Worm (Caenorhabditis elegans) whole organism, young adult: Measurements from ENCODE around the gene srbc-55.
"Not testable (repeated sequence)": the region's sequence is repeated elsewhere in the genome, so short reads cannot be mapped to it uniquely, and the experiment has no call there.

ENCODE experiments used
- B0019.2 ChIP-seq: fragments of 200-800 bp; sonication (Bioruptor generic); conservative IDR thresholded peaks from 2 replicates; pipeline ENCODE4 v1.3.6; 2022; ENCODE audit warnings: missing genetic modification reagents, missing genetic modification characterization, missing compliant biosample characterization
- B0336.3 ChIP-seq: fragments of 200-800 bp; sonication (Bioruptor generic); IDR thresholded peaks from 2 replicates; pipeline ENCODE4 v1.3.6; 2022; ENCODE audit warnings: missing genetic modification characterization, missing compliant biosample characterization
- C06A6.2 ChIP-seq: fragments of 200-800 bp; sonication (Bioruptor generic); conservative IDR thresholded peaks from 2 replicates; pipeline ENCODE4 v1.3.6; 2022; ENCODE audit warnings: missing genetic modification characterization, missing compliant biosample characterization
- F23B12.7 ChIP-seq: sonication (generic microtip); optimal IDR thresholded peaks from 2 replicates; lab custom pipeline; 2017; ENCODE audit warnings: missing genetic modification characterization, mild to moderate bottlenecking, missing compliant biosample characterization, antibody characterized with exemption, moderate library complexity; ENCODE audit not compliant: insufficient read depth
- F52B5.7 ChIP-seq: sonication (generic microtip); optimal IDR thresholded peaks from 2 replicates; lab custom pipeline; 2016; ENCODE audit warnings: mild to moderate bottlenecking, missing genetic modification characterization, missing compliant biosample characterization
- Y56A3A.18 ChIP-seq: fragments of 200-800 bp; sonication (Bioruptor generic); IDR thresholded peaks from 2 replicates; pipeline ENCODE4 v1.3.6; 2022; ENCODE audit warnings: missing genetic modification reagents, missing genetic modification characterization, missing compliant biosample characterization
- ZK185.1 ChIP-seq: sonication (generic microtip); optimal IDR thresholded peaks from 2 replicates; lab custom pipeline; 2016; ENCODE audit warnings: mild to moderate bottlenecking, missing genetic modification characterization, missing compliant biosample characterization; ENCODE audit not compliant: poor library complexity, severe bottlenecking
- aptf-2 ChIP-seq: fragments of 200-800 bp; sonication (Bioruptor generic); conservative IDR thresholded peaks from 2 replicates; pipeline ENCODE4 v1.3.6; 2022; ENCODE audit warnings: missing genetic modification reagents, missing genetic modification characterization, missing compliant biosample characterization
- aptf-3 ChIP-seq: fragments of 200-800 bp; sonication (Bioruptor generic); IDR thresholded peaks from 2 replicates; pipeline ENCODE4 v1.3.6; 2022; ENCODE audit warnings: missing genetic modification characterization, missing compliant biosample characterization
- attf-6 ChIP-seq: fragments of 200-800 bp; sonication (Bioruptor generic); IDR thresholded peaks from 2 replicates; pipeline ENCODE4 v1.3.6; 2022; ENCODE audit warnings: missing genetic modification reagents, missing genetic modification characterization, missing compliant biosample characterization
- bed-2 ChIP-seq: fragments of 200-800 bp; sonication (Bioruptor generic); IDR thresholded peaks from 2 replicates; pipeline ENCODE4 v1.3.6; 2022; ENCODE audit warnings: missing genetic modification reagents, missing genetic modification characterization, missing compliant biosample characterization
- cebp-2 ChIP-seq: fragments of 200-800 bp; sonication (Bioruptor generic); IDR thresholded peaks from 2 replicates; pipeline ENCODE4 v1.3.6; 2022; ENCODE audit warnings: missing genetic modification characterization, missing compliant biosample characterization
- ceh-27 ChIP-seq: fragments of 200-800 bp; sonication (Bioruptor generic); optimal IDR thresholded peaks from 2 replicates; lab custom pipeline; 2018; ENCODE audit warnings: mild to moderate bottlenecking, missing genetic modification characterization, moderate library complexity, missing compliant biosample characterization
- ceh-91 ChIP-seq: fragments of 200-800 bp; sonication (Bioruptor generic); IDR thresholded peaks from 2 replicates; pipeline ENCODE4 v1.3.6; 2022; ENCODE audit warnings: missing genetic modification reagents, missing genetic modification characterization, missing compliant biosample characterization
- die-1 ChIP-seq: sonication (generic microtip); optimal IDR thresholded peaks from 2 replicates; lab custom pipeline; 2016; ENCODE audit warnings: missing genotype, mild to moderate bottlenecking, missing genetic modification characterization, missing compliant biosample characterization
- dox-1 ChIP-seq: fragments of 200-800 bp; sonication (Bioruptor generic); IDR thresholded peaks from 2 replicates; pipeline ENCODE4 v1.3.6; 2022; ENCODE audit warnings: missing genetic modification reagents, missing genetic modification characterization, missing compliant biosample characterization
- dpff-1 ChIP-seq: sonication (generic microtip); optimal IDR thresholded peaks from 2 replicates; lab custom pipeline; 2017; ENCODE audit warnings: mild to moderate bottlenecking, missing genetic modification characterization, missing compliant biosample characterization
- ekl-4 ChIP-seq: fragments of 200-800 bp; sonication (Bioruptor generic); IDR thresholded peaks from 2 replicates; pipeline ENCODE4 v1.3.6; 2022; ENCODE audit warnings: missing genetic modification reagents, missing genetic modification characterization, missing compliant biosample characterization
- gei-17 ChIP-seq: fragments of 200-800 bp; sonication (Bioruptor generic); optimal IDR thresholded peaks from 2 replicates; lab custom pipeline; 2018; ENCODE audit warnings: mild to moderate bottlenecking, missing genetic modification characterization, missing compliant biosample characterization
- him-1 ChIP-seq: sonication (generic microtip); optimal IDR thresholded peaks from 2 replicates; lab custom pipeline; 2016; ENCODE audit warnings: missing genotype, missing genetic modification reagents, missing genetic modification characterization, missing compliant biosample characterization
- hlh-26 ChIP-seq: fragments of 200-800 bp; sonication (Bioruptor generic); conservative IDR thresholded peaks from 2 replicates; pipeline ENCODE4 v1.3.6; 2022; ENCODE audit warnings: missing genetic modification reagents, missing genetic modification characterization, missing compliant biosample characterization
- lin-35 ChIP-seq, 3 experiments: fragments of 150-350 bp in 2 of 3; sonication (generic microtip) in 1 of 3; optimal IDR thresholded peaks; 2 replicates each; lab custom pipeline; 2014 to 2018; ENCODE audit warnings: missing biosample characterization in 3 of 3, missing genetic modification characterization in 3 of 3, missing genetic modification reagents in 3 of 3
- lir-1 ChIP-seq: fragments of 200-800 bp; sonication (Bioruptor generic); conservative IDR thresholded peaks from 2 replicates; pipeline ENCODE4 v1.3.6; 2022; ENCODE audit warnings: missing genetic modification reagents, missing genetic modification characterization, missing compliant biosample characterization
- nfya-2 ChIP-seq: fragments of 200-800 bp; sonication (Bioruptor generic); IDR thresholded peaks from 2 replicates; pipeline ENCODE4 v1.3.6; 2022; ENCODE audit warnings: missing genetic modification reagents, missing genetic modification characterization, missing compliant biosample characterization
- nfyb-1 ChIP-seq: fragments of 200-800 bp; sonication (Bioruptor generic); IDR thresholded peaks from 2 replicates; pipeline ENCODE4 v1.3.6; 2022; ENCODE audit warnings: missing genetic modification reagents, missing genetic modification characterization, missing compliant biosample characterization
- nhr-179 ChIP-seq: sonication (generic microtip); optimal IDR thresholded peaks from 2 replicates; lab custom pipeline; 2016; ENCODE audit warnings: mild to moderate bottlenecking, missing genetic modification characterization, missing compliant biosample characterization
- pbrm-1 ChIP-seq: fragments of 200-800 bp; sonication (Bioruptor generic); IDR thresholded peaks from 2 replicates; pipeline ENCODE4 v1.3.6; 2022; ENCODE audit warnings: missing genetic modification reagents, missing genetic modification characterization, missing compliant biosample characterization
- pha-4 ChIP-seq: fragments of 150-350 bp; sonication (generic microtip); optimal IDR thresholded peaks from 2 replicates; lab custom pipeline; 2014; ENCODE audit warnings: missing biosample characterization, missing genetic modification reagents, missing genetic modification characterization
- rec-8 ChIP-seq, 2 experiments: sonication (generic microtip); optimal IDR thresholded peaks; 2 replicates each; lab custom pipeline; 2016; ENCODE audit warnings: mild to moderate bottlenecking in 2 of 2, missing genetic modification characterization in 2 of 2, missing genetic modification reagents in 2 of 2, missing genotype in 2 of 2, missing biosample characterization in 1 of 2, missing compliant biosample characterization in 1 of 2, moderate library complexity in 1 of 2
- sdz-38 ChIP-seq: sonication (generic microtip); optimal IDR thresholded peaks from 2 replicates; lab custom pipeline; 2016; ENCODE audit warnings: missing genotype, missing genetic modification characterization, missing compliant biosample characterization
- sea-2 ChIP-seq: fragments of 200-800 bp; sonication (Bioruptor generic); IDR thresholded peaks from 2 replicates; pipeline ENCODE4 v1.3.6; 2022; ENCODE audit warnings: missing genetic modification characterization, missing compliant biosample characterization
- tbx-9 ChIP-seq: sonication (generic microtip); optimal IDR thresholded peaks from 2 replicates; lab custom pipeline; 2016; ENCODE audit warnings: borderline replicate concordance, missing genetic modification characterization, inconsistent platforms, missing compliant biosample characterization
- tlf-1 ChIP-seq: fragments of 200-800 bp; sonication (Bioruptor generic); optimal IDR thresholded peaks from 2 replicates; lab custom pipeline; 2018; ENCODE audit warnings: mild to moderate bottlenecking, missing genetic modification characterization, missing compliant biosample characterization
- zim-3 ChIP-seq: sonication (generic microtip); optimal IDR thresholded peaks from 2 replicates; lab custom pipeline; 2017; ENCODE audit warnings: mild to moderate bottlenecking, missing genetic modification characterization, moderate library complexity, missing compliant biosample characterization
- ztf-25 ChIP-seq: fragments of 200-800 bp; sonication (Bioruptor generic); IDR thresholded peaks from 2 replicates; pipeline ENCODE4 v1.3.6; 2022; ENCODE audit warnings: missing genetic modification reagents, missing genetic modification characterization, missing compliant biosample characterization
- ztf-6 ChIP-seq: fragments of 200-800 bp; sonication (Bioruptor generic); IDR thresholded peaks from 2 replicates; pipeline ENCODE4 v1.3.6; 2022; ENCODE audit warnings: missing genetic modification reagents, missing genetic modification characterization, missing compliant biosample characterization

srbc-55 gene

ce11 chrV:15809543-15809942 is 20.3 kb downstream of the srbc-55 start, which contains the start of gene srsx-36:
Gene srsx-36 (minus strand): TSS chrV:15809643.
- TF ChIP-seq B0019.2 (GFP tag; lab: Robert Waterston, UW) = no peak
- TF ChIP-seq B0336.3 = no peak
- no peak for TF ChIP-seq tbx-9 (tag; lab: Kevin White, UChicago)
- no peak for TF ChIP-seq pha-4 (tag; lab: Kevin White, UChicago)
- no peak for TF ChIP-seq zim-3 (tag; lab: Kevin White, UChicago)
- TF ChIP-seq attf-6 (GFP tag; lab: Robert Waterston, UW) = no peak
- TF ChIP-seq gei-17 (GFP tag; lab: Kevin White, UChicago) = no peak

- not testable (repeated sequence) for TF ChIP-seq tlf-1 (GFP tag; lab: Kevin White, UChicago); aptf-2 (GFP tag; lab: Robert Waterston, UW); lin-35 (GFP tag; optimal IDR thresholded peaks at IDR 0.05; lab: Kevin White, UChicago)
Measured at ce11 chrV:15807420-15807819, 22.4 kb downstream of the srbc-55 start, which contains the start of gene srsx-38. Gene srsx-38 (minus strand): TSS chrV:15807520.

ce11 chrV:15803748-15804147 is 26.1 kb downstream of the srbc-55 start, which contains the start of gene T26E4.18:
Gene T26E4.18 (minus strand): TSS chrV:15803848.
- TF ChIP-seq ekl-4 (GFP tag; lab: Robert Waterston, UW); Y56A3A.18; B0336.3: not testable (repeated sequence)

ce11 chrV:15803079-15803478 is 26.7 kb downstream of the srbc-55 start, which contains the start of gene srd-27:
Gene srd-27 (plus strand): TSS chrV:15803379.
- not testable (repeated sequence) for TF ChIP-seq lin-35 (GFP tag; optimal IDR thresholded peaks at IDR 0.05; lab: Kevin White, UChicago); ztf-6 (GFP tag; lab: Robert Waterston, UW); die-1 (tag; lab: Kevin White, UChicago)
- TF ChIP-seq, all 124 proteins: peak for 0; not testable (repeated sequence) for 124

ce11 chrV:15802623-15803022 is 27.2 kb downstream of the srbc-55 start, which contains the start of gene T26E4.9:
Gene T26E4.9 (minus strand): TSS chrV:15802723.
- not testable (repeated sequence) for TF ChIP-seq nfyb-1, pbrm-1, sea-2 (GFP tag; lab: Robert Waterston, UW)

- no peak for TF ChIP-seq F23B12.7 (tag; lab: Kevin White, UChicago)
- no peak for TF ChIP-seq ceh-91 (GFP tag; lab: Robert Waterston, UW)
- TF ChIP-seq aptf-2 (GFP tag; lab: Robert Waterston, UW) = no peak
- TF ChIP-seq cebp-2 (GFP tag; lab: Robert Waterston, UW) = no peak
- TF ChIP-seq ZK185.1 (tag; lab: Kevin White, UChicago) = no peak
- TF ChIP-seq, all 124 proteins: peak for 0
Measured at ce11 chrV:15798108-15798507, 31.7 kb downstream of the srbc-55 start, which contains the start of gene T26E4.10. Gene T26E4.10 (minus strand): TSS chrV:15798208.

- TF ChIP-seq F52B5.7 (tag; lab: Kevin White, UChicago) (no peak), hlh-26 (GFP tag; lab: Robert Waterston, UW) (no peak), dpff-1 (tag; lab: Kevin White, UChicago) (no peak), him-1 (tag; lab: Kevin White, UChicago) (no peak), nfya-2 (GFP tag; lab: Robert Waterston, UW) (no peak), ceh-27 (GFP tag; lab: Kevin White, UChicago) (no peak), C06A6.2 (no peak), nhr-179 (no peak), ztf-25 (GFP tag; lab: Robert Waterston, UW) (no peak), ekl-4 (GFP tag; lab: Robert Waterston, UW) (no peak), aptf-3 (no peak), rec-8 (tag; optimal IDR thresholded peaks at IDR 0.05; lab: Kevin White, UChicago) (no peak), sdz-38 (tag; lab: Kevin White, UChicago) (no peak), dox-1 (GFP tag; lab: Robert Waterston, UW) (no peak), bed-2 (no peak), cebp-2 (GFP tag; lab: Robert Waterston, UW) (no peak), lir-1 (GFP tag; lab: Robert Waterston, UW) (no peak)
Measured at ce11 chrV:15796087-15796486, 33.7 kb downstream of the srbc-55 start, which contains the start of gene nhr-223. Gene nhr-223 (plus strand): TSS chrV:15796387.
